Fruit fly (Drosophila melanogaster) Kc167 (cell line): ENCODE results near the gene CG8159.

Experiments used
- h ChIP-seq: fragments of >200 bp; optimal IDR thresholded peaks from 3 replicates; lab custom pipeline; 2018; ENCODE audit warnings: missing external identifiers
- psq ChIP-seq: fragments of >200 bp; optimal IDR thresholded peaks from 2 replicates; lab custom pipeline; 2017; ENCODE audit warnings: missing external identifiers
- ttk ChIP-seq: sonication (Bioruptor generic); optimal IDR thresholded peaks from 2 replicates; lab custom pipeline; 2017; ENCODE audit warnings: missing external identifiers

dm6 chr3R:8715851-8716550 lies 10.7 kb upstream of the CG8159 start, which contains the start of gene TMEM216:
- TF ChIP-seq psq (lab: Kevin White, UChicago) (no peak), ttk (lab: Kevin White, UChicago) (no peak), h (lab: Kevin White, UChicago) (no peak)
